Fruit fly (Drosophila melanogaster) whole organism: ENCODE results near the gene Ptp4E.

Source experiments
- CG8478 ChIP-seq: fragments of >200 bp; optimal IDR thresholded peaks from 2 replicates; lab custom pipeline; 2018; ENCODE audit warnings: inconsistent platforms
- EcR ChIP-seq, 2 experiments: fragments of >200 bp; optimal IDR thresholded peaks; 2 replicates each; lab custom pipeline; 2017; ENCODE audit warnings: missing biosample characterization in 2 of 2, missing genetic modification characterization in 2 of 2, missing genetic modification reagents in 2 of 2

- TF ChIP-seq CG8478 (lab: Kevin White, UChicago): no peak
- TF ChIP-seq EcR (GFP tag; optimal IDR thresholded peaks at IDR 0.05; lab: Kevin White, UChicago): no peak
These were observed 1.6 kb downstream of the Ptp4E start for dm6 chrX:4940527-4940926.
